Worm (Caenorhabditis elegans) whole organism, L4 larva: ENCODE data around the gene C13A2.7.

ENCODE experiments used
- D1046.2 ChIP-seq: fragments of 200-800 bp; sonication (Bioruptor generic); IDR thresholded peaks from 2 replicates; pipeline ENCODE4 v1.3.6; 2022; ENCODE audit warnings: missing genetic modification characterization, missing compliant biosample characterization
- F44E2.7 ChIP-seq: fragments of 200-800 bp; sonication (Bioruptor generic); IDR thresholded peaks from 2 replicates; pipeline ENCODE4 v2.1.2; 2022; ENCODE audit warnings: missing genetic modification characterization, missing compliant biosample characterization
- Y48G9A.11 ChIP-seq: fragments of 200-800 bp; sonication (Bioruptor generic); IDR thresholded peaks from 2 replicates; pipeline ENCODE4 v1.3.6; 2022; ENCODE audit warnings: missing genetic modification reagents, missing genetic modification characterization, missing compliant biosample characterization
- aha-1 ChIP-seq: fragments of 150-350 bp; peaks from one replicate; lab custom pipeline; 2014; ENCODE audit warnings: missing biosample characterization, missing genetic modification characterization
- aly-2 ChIP-seq: sonication (generic microtip); optimal IDR thresholded peaks from 2 replicates; lab custom pipeline; 2018; ENCODE audit warnings: missing biosample characterization, missing genetic modification characterization
- ceh-28 ChIP-seq: fragments of 150-350 bp; optimal IDR thresholded peaks from 2 replicates; lab custom pipeline; 2014; ENCODE audit warnings: missing biosample characterization, missing genetic modification reagents, missing genetic modification characterization
- cey-2 ChIP-seq: sonication (generic microtip); optimal IDR thresholded peaks from 3 replicates; lab custom pipeline; 2017; ENCODE audit warnings: missing genetic modification characterization, mild to moderate bottlenecking, missing compliant biosample characterization, antibody characterized with exemption, borderline replicate concordance; ENCODE audit not compliant: insufficient read depth
- daf-8 ChIP-seq: fragments of 200-800 bp; sonication (Bioruptor generic); IDR thresholded peaks from 2 replicates; pipeline ENCODE4 v1.3.6; 2022; ENCODE audit warnings: missing genetic modification characterization, missing compliant biosample characterization
- dmd-9 ChIP-seq: fragments of 200-800 bp; sonication (Bioruptor generic); IDR thresholded peaks from 2 replicates; pipeline ENCODE4 v1.3.6; 2022; ENCODE audit warnings: missing genetic modification reagents, missing genetic modification characterization, missing compliant biosample characterization
- dpl-1 ChIP-seq: fragments of 150-350 bp; optimal IDR thresholded peaks from 2 replicates; lab custom pipeline; 2014; ENCODE audit warnings: missing biosample characterization, missing genetic modification reagents, missing genetic modification characterization
- fkh-10 ChIP-seq: fragments of 150-350 bp; optimal IDR thresholded peaks from 2 replicates; lab custom pipeline; 2014; ENCODE audit warnings: missing biosample characterization, missing genetic modification reagents, missing genetic modification characterization
- fos-1 ChIP-seq: fragments of 150-350 bp; optimal IDR thresholded peaks from 2 replicates; lab custom pipeline; 2014; ENCODE audit warnings: missing biosample characterization, missing genetic modification characterization
- gei-8 ChIP-seq: fragments of 200-800 bp; sonication (Bioruptor generic); optimal IDR thresholded peaks from 2 replicates; lab custom pipeline; 2018; ENCODE audit warnings: mild to moderate bottlenecking, missing genetic modification characterization, missing compliant biosample characterization
- hif-1 ChIP-seq, 2 experiments: sonication (generic microtip); optimal IDR thresholded peaks; 2 replicates each; lab custom pipeline; 2016 to 2017; ENCODE audit warnings: missing compliant biosample characterization in 2 of 2, missing genetic modification characterization in 2 of 2, missing genetic modification reagents in 2 of 2, missing genotype in 2 of 2, mild to moderate bottlenecking in 1 of 2
- hlh-11 ChIP-seq: fragments of 200-800 bp; sonication (Bioruptor generic); optimal IDR thresholded peaks from 2 replicates; lab custom pipeline; 2018; ENCODE audit warnings: mild to moderate bottlenecking, missing genetic modification characterization, missing compliant biosample characterization
- hlh-30 ChIP-seq: sonication (generic microtip); optimal IDR thresholded peaks from 2 replicates; lab custom pipeline; 2017; ENCODE audit warnings: antibody characterized with exemption, mild to moderate bottlenecking, missing genetic modification characterization, missing compliant biosample characterization; ENCODE audit not compliant: insufficient read depth
- hmg-1.1 ChIP-seq: fragments of 200-800 bp; sonication (Bioruptor generic); IDR thresholded peaks from 2 replicates; pipeline ENCODE4 v1.3.6; 2022; ENCODE audit warnings: missing genetic modification reagents, missing genetic modification characterization, missing compliant biosample characterization
- lim-7 ChIP-seq: fragments of 200-800 bp; sonication (Bioruptor generic); IDR thresholded peaks from 2 replicates; pipeline ENCODE4 v1.3.6; 2022; ENCODE audit warnings: missing genetic modification characterization, missing compliant biosample characterization
- lin-29 ChIP-seq: fragments of 200-800 bp; sonication (Bioruptor generic); IDR thresholded peaks from 2 replicates; pipeline ENCODE4 v1.3.6; 2022; ENCODE audit warnings: missing genetic modification reagents, missing genetic modification characterization, missing compliant biosample characterization
- lin-38 ChIP-seq: fragments of 200-800 bp; sonication (Bioruptor generic); IDR thresholded peaks from 2 replicates; pipeline ENCODE4 v1.3.6; 2022; ENCODE audit warnings: missing genetic modification reagents, missing genetic modification characterization, missing compliant biosample characterization
- lir-3 ChIP-seq: sonication (generic microtip); optimal IDR thresholded peaks from 2 replicates; lab custom pipeline; 2016; ENCODE audit warnings: mild to moderate bottlenecking, missing genetic modification characterization, missing compliant biosample characterization
- lsy-2 ChIP-seq, 2 experiments: fragments of 150-350 bp in 1 of 2; sonication (generic microtip) in 1 of 2; optimal IDR thresholded peaks; 2 replicates each; lab custom pipeline; 2014 to 2017; ENCODE audit warnings: missing biosample characterization in 2 of 2, missing genetic modification characterization in 2 of 2
- mdl-1 ChIP-seq, 2 experiments: fragments of 150-350 bp in 1 of 2; sonication (generic microtip) in 1 of 2; optimal IDR thresholded peaks; 2 replicates each; lab custom pipeline; 2014 to 2017; ENCODE audit warnings: missing biosample characterization in 2 of 2, missing genetic modification characterization in 2 of 2
- mep-1 ChIP-seq: fragments of 150-350 bp; sonication (generic microtip); optimal IDR thresholded peaks from 3 replicates; lab custom pipeline; 2014; ENCODE audit warnings: missing biosample characterization, missing genetic modification characterization
- mes-2 ChIP-seq: sonication (generic microtip); optimal IDR thresholded peaks from 2 replicates; lab custom pipeline; 2016; ENCODE audit warnings: missing genotype, mild to moderate bottlenecking, missing genetic modification characterization, missing compliant biosample characterization; ENCODE audit not compliant: poor library complexity, severe bottlenecking
- mxl-3 ChIP-seq: fragments of 200-800 bp; sonication (Bioruptor generic); optimal IDR thresholded peaks from 2 replicates; lab custom pipeline; 2018; ENCODE audit warnings: mild to moderate bottlenecking, missing genetic modification characterization, missing compliant biosample characterization
- nhr-111 ChIP-seq: fragments of 200-800 bp; sonication (Bioruptor generic); optimal IDR thresholded peaks from 2 replicates; lab custom pipeline; 2018; ENCODE audit warnings: mild to moderate bottlenecking, missing genetic modification characterization, missing compliant biosample characterization
- nhr-25 ChIP-seq: sonication (generic microtip); optimal IDR thresholded peaks from 2 replicates; lab custom pipeline; 2017; ENCODE audit warnings: missing genetic modification characterization, mild to moderate bottlenecking, missing compliant biosample characterization, antibody characterized with exemption, moderate library complexity, borderline replicate concordance; ENCODE audit not compliant: insufficient read depth
- nhr-6 ChIP-seq: fragments of 150-350 bp; optimal IDR thresholded peaks from 2 replicates; lab custom pipeline; 2014; ENCODE audit warnings: missing biosample characterization, missing genetic modification characterization
- php-3 ChIP-seq: fragments of 200-800 bp; sonication (Bioruptor generic); IDR thresholded peaks from 2 replicates; pipeline ENCODE4 v1.3.6; 2022; ENCODE audit warnings: missing genetic modification reagents, missing genetic modification characterization, missing compliant biosample characterization
- rbr-2 ChIP-seq: sonication (generic microtip); optimal IDR thresholded peaks from 2 replicates; lab custom pipeline; 2016; ENCODE audit warnings: missing genotype, missing genetic modification characterization, missing compliant biosample characterization
- sdz-12 ChIP-seq: fragments of 200-800 bp; sonication (Bioruptor generic); optimal IDR thresholded peaks from 2 replicates; lab custom pipeline; 2018; ENCODE audit warnings: mild to moderate bottlenecking, missing genetic modification characterization, missing compliant biosample characterization
- set-16 ChIP-seq: fragments of 200-800 bp; sonication (Bioruptor generic); IDR thresholded peaks from 2 replicates; pipeline ENCODE4 v1.3.6; 2022; ENCODE audit warnings: missing genetic modification reagents, missing genetic modification characterization, missing compliant biosample characterization
- snpc-1.2 ChIP-seq: fragments of 200-800 bp; sonication (Bioruptor generic); IDR thresholded peaks from 2 replicates; pipeline ENCODE4 v1.3.6; 2022; ENCODE audit warnings: missing genetic modification reagents, missing genetic modification characterization, missing compliant biosample characterization
- snpc-4 ChIP-seq: fragments of 150-350 bp; optimal IDR thresholded peaks from 2 replicates; lab custom pipeline; 2014; ENCODE audit warnings: missing biosample characterization, missing genetic modification characterization
- unc-130 ChIP-seq: sonication (generic microtip); optimal IDR thresholded peaks from 2 replicates; lab custom pipeline; 2016; ENCODE audit warnings: missing genetic modification reagents, missing genetic modification characterization, missing compliant biosample characterization
- unc-62 ChIP-seq, 3 experiments: fragments of 150-350 bp in 1 of 3; sonication (generic microtip); optimal IDR thresholded peaks in 2 of 3; peaks in 1 of 3; 1 replicate in 1 of 3; 2 replicates in 2 of 3; lab custom pipeline; 2014 to 2017; ENCODE audit warnings: missing biosample characterization in 3 of 3, missing genetic modification characterization in 3 of 3, missing genetic modification reagents in 3 of 3, missing genotype in 1 of 3
- zfp-2 ChIP-seq: sonication (generic microtip); optimal IDR thresholded peaks from 2 replicates; lab custom pipeline; 2016; ENCODE audit warnings: mild to moderate bottlenecking, missing genetic modification characterization, missing compliant biosample characterization
- zip-11 ChIP-seq: fragments of 200-800 bp; sonication (Bioruptor generic); IDR thresholded peaks from 2 replicates; pipeline ENCODE4 v1.3.6; 2022; ENCODE audit warnings: missing genetic modification characterization, missing compliant biosample characterization

C13A2.7 gene

DNA sequence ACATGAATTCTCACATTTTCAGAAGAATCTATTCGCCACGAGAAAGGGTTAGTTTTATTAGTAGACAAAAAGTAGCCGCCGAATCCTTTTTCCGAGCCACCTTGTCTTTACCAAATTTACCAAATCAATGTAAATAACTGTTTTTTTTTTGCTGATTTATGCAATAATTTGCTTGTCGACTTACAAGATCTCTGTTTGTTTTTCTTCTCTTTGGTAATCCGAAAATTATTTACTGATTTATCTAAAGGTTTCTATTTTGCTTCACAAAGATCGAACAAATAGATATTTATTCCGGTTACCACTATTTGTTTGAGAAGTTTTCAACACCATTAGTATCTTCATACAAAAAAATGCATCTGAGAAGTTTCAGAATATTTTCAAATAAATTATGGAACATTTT, at the start of gene C13A2.7:
C13A2.7 (plus strand) TSS at position 301 of the 400 bp plus-strand sequence.
- TF ChIP-seq D1046.2 (no peak), lin-29 (GFP tag; lab: Robert Waterston, UW) (no peak), mep-1 (no peak), lsy-2 (tag; optimal IDR thresholded peaks at IDR 0.05; lab: Kevin White, UChicago) (no peak), F44E2.7 (GFP tag; lab: Robert Waterston, UW) (no peak), zip-11 (GFP tag; lab: Robert Waterston, UW) (no peak), mxl-3 (no peak), lir-3 (tag; lab: Kevin White, UChicago) (no peak), daf-8 (GFP tag; lab: Robert Waterston, UW) (no peak), snpc-1.2 (no peak), php-3 (no peak), fkh-10 (GFP tag; lab: Kevin White, UChicago) (no peak), hif-1 (tag; optimal IDR thresholded peaks at IDR 0.05; lab: Kevin White, UChicago) (no peak)

ce11 chrV:7218988-7219387, 47.1 kb upstream of the C13A2.7 start, which contains the start of gene C13F10.5:
Gene C13F10.5 (minus strand): TSS chrV:7219088.
- TF ChIP-seq fos-1, result no peak
- TF ChIP-seq sdz-12, result no peak
- peak; percentile 42 for TF ChIP-seq aha-1 (tag; lab: Kevin White, UChicago)
- no peak for TF ChIP-seq gei-8 (GFP tag; lab: Kevin White, UChicago)
- no peak for TF ChIP-seq rbr-2 (tag; lab: Kevin White, UChicago)
- no peak for TF ChIP-seq nhr-111
- TF ChIP-seq unc-130, result no peak
- no peak for TF ChIP-seq lim-7 (GFP tag; lab: Robert Waterston, UW)

DNA sequence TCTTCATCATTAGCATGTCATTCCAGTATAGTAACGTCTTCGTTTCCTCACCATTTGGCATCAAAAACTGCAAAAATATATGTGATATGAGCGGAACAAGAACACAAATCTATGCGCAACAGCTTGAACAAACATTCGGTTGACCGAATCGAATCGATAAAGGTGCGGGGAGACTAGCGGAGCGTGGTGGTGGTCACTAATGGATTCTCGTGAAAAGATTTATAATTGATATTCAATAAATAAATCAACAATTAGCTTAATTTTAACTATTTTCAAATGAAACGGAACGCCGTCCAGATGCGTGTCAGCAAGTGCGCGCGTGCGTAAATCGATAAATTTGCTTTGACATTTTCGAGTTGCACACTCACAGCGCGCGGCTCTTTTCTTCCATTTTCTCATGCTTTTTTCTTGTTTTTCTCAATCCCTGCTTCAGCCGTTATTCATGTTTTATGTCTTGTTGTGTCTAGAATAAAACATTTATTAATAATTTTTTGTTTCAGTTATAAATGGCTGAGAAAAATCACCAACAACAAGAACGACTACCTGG, 45.1 kb upstream of the C13A2.7 start, which contains the start of the genes C13F10.8, C13F10.6 and kxd-1:
C13F10.8 (minus strand) TSS at position 51 of the 547 bp plus-strand sequence.
C13F10.6 (minus strand) TSS at position 67 of the 547 bp plus-strand sequence.
kxd-1 (plus strand) TSS at position 497 of the 547 bp plus-strand sequence.
- TF ChIP-seq aha-1 (tag; lab: Kevin White, UChicago) (no peak), F44E2.7 (GFP tag; lab: Robert Waterston, UW) (no peak), unc-62 (GFP tag; optimal IDR thresholded peaks at IDR 0.05 in 1 of 2; lab: Kevin White, UChicago) (peak in 1 of 2 experiments; percentile 32), unc-62 (tag; optimal IDR thresholded peaks at IDR 0.05; lab: Kevin White, UChicago) (no peak), hlh-30 (tag; lab: Kevin White, UChicago) (peak; percentile 36), lin-38 (GFP tag; lab: Robert Waterston, UW) (0 out of 2 replicates have a peak, but pooled peaks have one; percentile 15), hmg-1.1 (GFP tag; lab: Robert Waterston, UW) (peak; percentile 35; the same call in 1 of the 2 replicates), nhr-6 (peak; percentile 37), hlh-11 (tag; lab: Kevin White, UChicago) (peak; percentile 4), nhr-25 (no peak), lsy-2 (tag; optimal IDR thresholded peaks at IDR 0.05; lab: Kevin White, UChicago) (peak in 1 of 2 experiments; percentile 35), dpl-1 (GFP tag; lab: Kevin White, UChicago) (peak; percentile 5)

- no peak for TF ChIP-seq set-16 (GFP tag; lab: Robert Waterston, UW)
- no peak for TF ChIP-seq aly-2 (tag; lab: Kevin White, UChicago)
- TF ChIP-seq ceh-28 (tag; lab: Kevin White, UChicago), result peak; percentile 25
Measured at ce11 chrV:7223152-7223551, 43.0 kb upstream of the C13A2.7 start, which contains the start of gene C13F10.7. Gene C13F10.7 (minus strand): TSS chrV:7223252.

ce11 chrV:7223941-7224340, 42.2 kb upstream of the C13A2.7 start, which contains the start of gene C13F10.1:
Gene C13F10.1 (plus strand): TSS chrV:7224078.
- TF ChIP-seq sdz-12, result no peak
- no peak for TF ChIP-seq snpc-4
- no peak for TF ChIP-seq lim-7 (GFP tag; lab: Robert Waterston, UW)
- TF ChIP-seq mdl-1 (tag; optimal IDR thresholded peaks at IDR 0.05; lab: Kevin White, UChicago), result no peak
- peak; percentile 20 for TF ChIP-seq mes-2
- no peak for TF ChIP-seq set-16 (GFP tag; lab: Robert Waterston, UW)
- peak; percentile 4 for TF ChIP-seq hlh-30 (tag; lab: Kevin White, UChicago)
- no peak for TF ChIP-seq dmd-9
- TF ChIP-seq zfp-2 (tag; lab: Kevin White, UChicago), result no peak
- TF ChIP-seq lir-3 (tag; lab: Kevin White, UChicago), result no peak
- TF ChIP-seq mep-1, result no peak
- TF ChIP-seq nhr-111, result no peak
- TF ChIP-seq cey-2 (tag; lab: Kevin White, UChicago), result no peak
- no peak for TF ChIP-seq nhr-25
- no peak for TF ChIP-seq rbr-2 (tag; lab: Kevin White, UChicago)
- TF ChIP-seq Y48G9A.11 (GFP tag; lab: Robert Waterston, UW), result no peak
- peak in 1 of 2 experiments; percentile 54 for TF ChIP-seq unc-62 (GFP tag; optimal IDR thresholded peaks at IDR 0.05 in 1 of 2; lab: Kevin White, UChicago)
- TF ChIP-seq unc-62 (tag; optimal IDR thresholded peaks at IDR 0.05; lab: Kevin White, UChicago), result no peak
